Fruit fly (Drosophila melanogaster): ENCODE results near the gene ebd2.

- TF ChIP-seq ttk (optimal IDR thresholded peaks at IDR 0.05), result no peak
- no peak for TF ChIP-seq h (optimal IDR thresholded peaks at IDR 0.05)
- TF ChIP-seq psq (optimal IDR thresholded peaks at IDR 0.05), result no peak
- TF ChIP-seq Myc (optimal IDR thresholded peaks at IDR 0.05), result no peak
- TF ChIP-seq Sin3A (optimal IDR thresholded peaks at IDR 0.05), result no peak
Measured at dm6 chr3L:21304400-21304799, 44.7 kb downstream of the ebd2 start, which contains the start of the genes CG11309 and CG7632.

All from Kc167 (cell line).